Fruit fly (Drosophila melanogaster) whole organism, embryonic: ENCODE results near the gene COX7B.

ENCODE experiments used
- Blimp-1 ChIP-seq: fragments of 200-800 bp; sonication (Bioruptor generic); optimal IDR thresholded peaks from 3 replicates; lab custom pipeline; 2018; ENCODE audit warnings: missing biosample characterization, missing genetic modification characterization, mild to moderate bottlenecking, moderate library complexity, missing genetic modification reagents
- CG10431 ChIP-seq: fragments of 200-800 bp; sonication (Bioruptor generic); optimal IDR thresholded peaks from 3 replicates; lab custom pipeline; 2018; ENCODE audit warnings: missing biosample characterization, mild to moderate bottlenecking, missing genetic modification characterization
- CG12744 ChIP-seq: fragments of 200-800 bp; sonication (Bioruptor generic); optimal IDR thresholded peaks from 2 replicates; lab custom pipeline; 2016; ENCODE audit warnings: missing biosample characterization, missing genetic modification characterization
- CG12769 ChIP-seq: fragments of 200-800 bp; sonication (Bioruptor generic); optimal IDR thresholded peaks from 2 replicates; lab custom pipeline; 2019; ENCODE audit warnings: missing biosample characterization, mild to moderate bottlenecking, missing genetic modification characterization, moderate library complexity
- CG12942 ChIP-seq: fragments of 200-800 bp; sonication (Bioruptor generic); optimal IDR thresholded peaks from 3 replicates; lab custom pipeline; 2016; ENCODE audit warnings: missing biosample characterization, missing genetic modification characterization
- CG13894 ChIP-seq: fragments of 200-800 bp; sonication (Bioruptor generic); optimal IDR thresholded peaks from 3 replicates; lab custom pipeline; 2018; ENCODE audit warnings: missing biosample characterization, mild to moderate bottlenecking, missing genetic modification characterization, moderate library complexity
- CG14441 ChIP-seq: fragments of 200-800 bp; sonication (Bioruptor generic); IDR thresholded peaks from 2 replicates; pipeline ENCODE4 v1.3.6; 2022; ENCODE audit warnings: missing biosample characterization, missing genetic modification characterization
- CG15696 ChIP-seq: fragments of 200-800 bp; sonication (Bioruptor generic); optimal IDR thresholded peaks from 2 replicates; lab custom pipeline; 2019; ENCODE audit warnings: missing biosample characterization, mild to moderate bottlenecking, missing genetic modification characterization, moderate library complexity
- CG18476 ChIP-seq: fragments of 200-800 bp; sonication (Bioruptor generic); optimal IDR thresholded peaks from 2 replicates; lab custom pipeline; 2016; ENCODE audit warnings: missing biosample characterization, mild to moderate bottlenecking, missing genetic modification characterization
- CG2678 ChIP-seq: fragments of 200-800 bp; sonication (Bioruptor generic); optimal IDR thresholded peaks from 3 replicates; lab custom pipeline; 2019; ENCODE audit warnings: missing biosample characterization, mild to moderate bottlenecking, missing genetic modification characterization, moderate library complexity
- CG30431 ChIP-seq: fragments of 200-800 bp; sonication (Bioruptor generic); optimal IDR thresholded peaks from 2 replicates; lab custom pipeline; 2017; ENCODE audit warnings: missing biosample characterization, missing genetic modification characterization
- CG33213 ChIP-seq: fragments of 200-800 bp; sonication (Bioruptor generic); optimal IDR thresholded peaks from 3 replicates; lab custom pipeline; 2016; ENCODE audit warnings: missing biosample characterization, missing genetic modification characterization
- CG6654 ChIP-seq: fragments of 200-800 bp; sonication (Bioruptor generic); optimal IDR thresholded peaks from 2 replicates; lab custom pipeline; 2017; ENCODE audit warnings: missing biosample characterization, mild to moderate bottlenecking, missing genetic modification characterization
- CG6683 ChIP-seq: fragments of 200-800 bp; sonication (Bioruptor generic); optimal IDR thresholded peaks from 2 replicates; lab custom pipeline; 2017; ENCODE audit warnings: missing biosample characterization, mild to moderate bottlenecking, missing genetic modification characterization, missing genetic modification reagents
- CG6813 ChIP-seq: fragments of 200-800 bp; sonication (Bioruptor generic); optimal IDR thresholded peaks from 2 replicates; lab custom pipeline; 2017; ENCODE audit warnings: missing biosample characterization, missing genetic modification characterization, mild to moderate bottlenecking, moderate library complexity, missing genetic modification reagents
- CG7745 ChIP-seq: fragments of 200-800 bp; sonication (Bioruptor generic); optimal IDR thresholded peaks from 2 replicates; lab custom pipeline; 2018; ENCODE audit warnings: missing biosample characterization, mild to moderate bottlenecking, missing genetic modification characterization, moderate library complexity
- CG7963 ChIP-seq: fragments of 200-800 bp; sonication (Bioruptor generic); IDR thresholded peaks from 3 replicates; pipeline ENCODE4 v1.3.6; 2022; ENCODE audit warnings: missing biosample characterization, missing genetic modification characterization; ENCODE audit not compliant: partially characterized antibody
- Camta ChIP-seq: fragments of 200-800 bp; sonication (Bioruptor generic); optimal IDR thresholded peaks from 2 replicates; lab custom pipeline; 2016; ENCODE audit warnings: missing biosample characterization, missing genetic modification characterization
- Chrac-16 ChIP-seq: fragments of 200-800 bp; sonication (Bioruptor generic); optimal IDR thresholded peaks from 3 replicates; lab custom pipeline; 2016; ENCODE audit warnings: missing biosample characterization, missing genetic modification characterization
- CoRest ChIP-seq: fragments of 200-800 bp; sonication (Bioruptor generic); optimal IDR thresholded peaks from 3 replicates; lab custom pipeline; 2018; ENCODE audit warnings: missing biosample characterization, mild to moderate bottlenecking, missing genetic modification characterization, moderate library complexity
- Dek ChIP-seq: fragments of 200-800 bp; sonication (Bioruptor generic); optimal IDR thresholded peaks from 3 replicates; lab custom pipeline; 2019; ENCODE audit warnings: missing biosample characterization, mild to moderate bottlenecking, missing genetic modification characterization, moderate library complexity
- E2f2 ChIP-seq: fragments of 200-800 bp; sonication (Bioruptor generic); IDR thresholded peaks from 2 replicates; pipeline ENCODE4 v1.3.6; 2022; ENCODE audit warnings: missing biosample characterization, missing genetic modification characterization
- Eip74EF ChIP-seq, 2 experiments: fragments of 200-800 bp in 1 of 2; fragments of >200 bp in 1 of 2; sonication (Bioruptor generic) in 1 of 2; optimal IDR thresholded peaks; 2 replicates each; lab custom pipeline; 2017 to 2019; ENCODE audit warnings: missing biosample characterization in 2 of 2, missing genetic modification characterization in 2 of 2, mild to moderate bottlenecking in 1 of 2, moderate library complexity in 1 of 2
- Elba2 ChIP-seq: fragments of 200-800 bp; sonication (Bioruptor generic); optimal IDR thresholded peaks from 3 replicates; lab custom pipeline; 2016; ENCODE audit warnings: missing biosample characterization, missing genetic modification characterization
- Fer1 ChIP-seq: fragments of 200-800 bp; sonication (Bioruptor generic); optimal IDR thresholded peaks from 2 replicates; lab custom pipeline; 2017; ENCODE audit warnings: missing biosample characterization, mild to moderate bottlenecking, missing genetic modification characterization
- Hand ChIP-seq: fragments of 200-800 bp; sonication (Bioruptor generic); optimal IDR thresholded peaks from 2 replicates; lab custom pipeline; 2017; ENCODE audit warnings: mild to moderate bottlenecking, missing biosample characterization, missing genetic modification reagents, missing genetic modification characterization
- Nf-YC ChIP-seq: fragments of 200-800 bp; optimal IDR thresholded peaks from 3 replicates; lab custom pipeline; 2019; ENCODE audit warnings: missing biosample characterization, mild to moderate bottlenecking, missing genetic modification characterization, moderate library complexity
- Pdp1 ChIP-seq, 2 experiments: fragments of 200-800 bp; sonication (Bioruptor generic); optimal IDR thresholded peaks; 3 replicates each; lab custom pipeline; 2016; ENCODE audit warnings: missing biosample characterization in 2 of 2, missing genetic modification characterization in 2 of 2, mild to moderate bottlenecking in 1 of 2, moderate library complexity in 1 of 2
- abd-A ChIP-seq: fragments of 200-800 bp; sonication (Bioruptor generic); optimal IDR thresholded peaks from 3 replicates; lab custom pipeline; 2019; ENCODE audit warnings: missing biosample characterization, mild to moderate bottlenecking, missing genetic modification characterization, moderate library complexity
- cg ChIP-seq: fragments of 200-800 bp; sonication (Bioruptor generic); optimal IDR thresholded peaks from 3 replicates; lab custom pipeline; 2019; ENCODE audit warnings: missing biosample characterization, mild to moderate bottlenecking, missing genetic modification characterization, moderate library complexity
- chinmo ChIP-seq: fragments of 200-800 bp; sonication (Bioruptor generic); IDR thresholded peaks from 4 replicates; pipeline ENCODE4 v1.3.6; 2022; ENCODE audit warnings: missing biosample characterization, missing genetic modification characterization; ENCODE audit not compliant: partially characterized antibody
- dimm ChIP-seq: fragments of 200-800 bp; sonication (Bioruptor generic); IDR thresholded peaks from 2 replicates; pipeline ENCODE4 v1.3.6; 2022; ENCODE audit warnings: missing biosample characterization, missing genetic modification characterization
- eve ChIP-seq, 2 experiments: fragments of >200 bp; optimal IDR thresholded peaks; 2 replicates each; lab custom pipeline; 2017; ENCODE audit warnings: missing biosample characterization in 2 of 2, missing genetic modification characterization in 2 of 2
- grn ChIP-seq: fragments of 200-800 bp; sonication (Bioruptor generic); optimal IDR thresholded peaks from 3 replicates; lab custom pipeline; 2017; ENCODE audit warnings: missing biosample characterization, missing genetic modification characterization
- kah ChIP-seq: fragments of 200-800 bp; sonication (Bioruptor generic); optimal IDR thresholded peaks from 2 replicates; lab custom pipeline; 2018; ENCODE audit warnings: missing biosample characterization, mild to moderate bottlenecking, missing genetic modification characterization
- otp ChIP-seq: fragments of 200-800 bp; sonication (Bioruptor generic); IDR thresholded peaks from 3 replicates; pipeline ENCODE4, ENCODE4 v1.3.6; 2022; ENCODE audit warnings: missing biosample characterization, missing genetic modification characterization
- pho ChIP-seq: fragments of 200-800 bp; sonication (Bioruptor generic); optimal IDR thresholded peaks from 2 replicates; lab custom pipeline; 2016; ENCODE audit warnings: missing biosample characterization, missing genetic modification characterization
- ro ChIP-seq: fragments of 200-800 bp; sonication (Bioruptor generic); IDR thresholded peaks from 2 replicates; pipeline ENCODE4 v1.3.6; 2022; ENCODE audit warnings: missing biosample characterization, missing genetic modification characterization
- sd ChIP-seq: fragments of 200-800 bp; sonication (Bioruptor generic); optimal IDR thresholded peaks from 3 replicates; lab custom pipeline; 2018; ENCODE audit warnings: missing biosample characterization, mild to moderate bottlenecking, missing genetic modification characterization, moderate library complexity
- seq ChIP-seq: fragments of 200-800 bp; sonication (Bioruptor generic); IDR thresholded peaks from 2 replicates; pipeline ENCODE4 v1.3.6; 2022; ENCODE audit warnings: missing biosample characterization, missing genetic modification characterization
- sna ChIP-seq: fragments of 200-800 bp; sonication (Bioruptor generic); IDR thresholded peaks from 2 replicates; pipeline ENCODE4 v1.3.6; 2022; ENCODE audit warnings: missing biosample characterization, missing genetic modification characterization; ENCODE audit not compliant: partially characterized antibody
- stc ChIP-seq: fragments of 200-800 bp; sonication (Bioruptor generic); IDR thresholded peaks from 2 replicates; pipeline ENCODE4 v1.3.6; 2022; ENCODE audit warnings: missing biosample characterization, missing genetic modification characterization
- sug ChIP-seq: fragments of 200-800 bp; optimal IDR thresholded peaks from 2 replicates; lab custom pipeline; 2019; ENCODE audit warnings: missing biosample characterization, mild to moderate bottlenecking, missing genetic modification characterization, moderate library complexity
- tna ChIP-seq: fragments of 200-800 bp; sonication (Bioruptor generic); IDR thresholded peaks from 2 replicates; pipeline ENCODE4 v1.3.6; 2022; ENCODE audit warnings: missing biosample characterization, missing genetic modification characterization; ENCODE audit not compliant: partially characterized antibody
- vvl ChIP-seq: fragments of 200-800 bp; sonication (Bioruptor generic); IDR thresholded peaks from 2 replicates; pipeline ENCODE4 v1.3.6; 2022; ENCODE audit warnings: missing biosample characterization, missing genetic modification characterization

COX7B gene

DNA sequence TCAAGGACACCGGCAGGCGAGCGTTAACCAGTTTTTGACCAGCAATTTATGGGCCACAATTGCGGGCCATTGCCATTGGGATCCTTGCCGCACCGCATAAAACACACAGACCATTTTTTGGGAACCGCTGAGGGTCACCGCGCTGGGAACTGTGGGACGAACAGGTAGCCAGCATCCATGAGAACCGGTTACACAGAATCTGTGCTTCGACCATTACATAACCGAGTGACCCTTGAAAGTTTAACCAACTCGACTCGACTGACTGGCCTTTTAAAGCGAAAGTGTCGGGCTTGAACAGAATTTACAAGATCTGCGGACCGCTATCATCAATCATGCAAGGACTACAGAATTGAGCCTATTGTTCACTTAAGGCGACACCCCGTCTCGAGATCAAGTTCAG lies 32.9 kb upstream of the COX7B start:
- TF ChIP-seq Blimp-1 (GFP tag; lab: Kevin White, UChicago) (peak; percentile 70), ro (no peak), Pdp1 (GFP tag; optimal IDR thresholded peaks at IDR 0.05; lab: Kevin White, UChicago) (peak in 1 of 2 experiments; percentile 63)

DNA sequence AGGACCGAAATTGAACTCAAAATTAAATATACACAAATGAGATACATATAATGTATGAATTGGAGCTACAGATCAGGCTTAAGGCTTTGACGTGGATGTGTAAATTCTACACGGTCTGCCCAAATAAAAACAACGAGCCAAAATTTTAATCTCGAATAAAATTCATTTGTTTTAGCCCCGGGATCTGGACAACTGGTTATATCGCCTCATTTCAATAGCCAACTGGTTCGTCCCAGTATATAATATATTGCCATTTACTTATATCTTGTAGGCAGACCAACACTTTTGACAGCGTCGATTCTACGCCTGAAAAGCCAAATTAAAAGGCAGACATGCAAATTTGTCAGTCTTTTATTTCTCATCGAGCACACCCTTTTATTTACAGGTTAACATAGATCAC lies 32.2 kb upstream of the COX7B start:
- TF ChIP-seq CG13894 (tag; lab: Kevin White, UChicago) (peak; percentile 82), chinmo (GFP tag; lab: Robert Waterston, UW) (peak; percentile 68; the same call in 1 of the 4 replicates), CG2678 (no peak), eve (GFP tag; optimal IDR thresholded peaks at IDR 0.05; lab: Kevin White, UChicago) (no peak), CG6654 (GFP tag; lab: Kevin White, UChicago) (no peak), CoRest (tag; lab: Kevin White, UChicago) (no peak), CG12744 (GFP tag; lab: Kevin White, UChicago) (no peak), pho (GFP tag; lab: Kevin White, UChicago) (no peak), sna (no peak), abd-A (tag; lab: Kevin White, UChicago) (peak; percentile 67), CG10431 (GFP tag; lab: Kevin White, UChicago) (no peak), CG33213 (no peak), dimm (GFP tag; lab: Robert Waterston, UW) (no peak), CG14441 (GFP tag; lab: Robert Waterston, UW) (no peak), Fer1 (GFP tag; lab: Kevin White, UChicago) (no peak), seq (GFP tag; lab: Robert Waterston, UW) (no peak)

DNA sequence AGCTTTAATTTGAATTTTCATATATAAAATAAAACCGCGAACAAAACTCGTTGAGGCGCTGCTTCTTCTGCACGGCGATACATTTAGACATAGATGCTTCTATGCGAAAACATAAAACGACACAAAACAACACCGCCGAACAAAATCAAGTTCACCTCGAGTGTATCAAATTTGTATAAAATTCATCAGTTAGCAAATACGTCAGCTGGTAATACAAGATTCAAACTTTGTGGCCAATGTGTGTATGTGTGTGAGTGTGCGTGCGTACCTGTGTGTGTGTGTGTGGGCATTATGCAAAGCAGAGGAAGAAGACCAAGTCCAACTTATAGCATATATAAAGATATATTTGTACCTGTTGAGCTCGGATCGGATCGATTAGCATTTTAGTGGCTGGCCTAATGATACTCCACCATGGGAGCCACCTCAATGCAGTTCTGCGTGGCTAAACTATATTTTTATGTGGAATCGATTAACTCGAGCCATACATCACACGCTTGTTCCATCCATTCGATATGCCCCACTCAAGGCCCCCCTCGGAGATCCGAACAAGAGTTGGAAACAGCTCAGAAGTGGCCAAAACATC lies 30.8 kb upstream of the COX7B start:
- TF ChIP-seq cg (GFP tag; lab: Kevin White, UChicago), result peak; percentile 49
- TF ChIP-seq CG7745 (tag; lab: Kevin White, UChicago), result no peak
- TF ChIP-seq sug (tag; lab: Kevin White, UChicago), result peak; percentile 14
- no peak for TF ChIP-seq CG12942 (GFP tag; lab: Kevin White, UChicago)
- peak; percentile 79 for TF ChIP-seq abd-A (tag; lab: Kevin White, UChicago)
- no peak for TF ChIP-seq CG18476
- TF ChIP-seq CG7963, result no peak
- TF ChIP-seq CG15696, result no peak
- no peak for TF ChIP-seq Hand (GFP tag; lab: Kevin White, UChicago)
- TF ChIP-seq otp (GFP tag; lab: Robert Waterston, UW), result no peak
- TF ChIP-seq Nf-YC (tag; lab: Kevin White, UChicago), result no peak
- TF ChIP-seq CG6813 (GFP tag; lab: Kevin White, UChicago), result no peak
- peak; percentile 15 for TF ChIP-seq CG12769 (tag; lab: Kevin White, UChicago)
- peak; percentile 11; the same call in 1 of the 2 replicates for TF ChIP-seq vvl
- peak; percentile 42 for TF ChIP-seq sd (tag; lab: Kevin White, UChicago)
- TF ChIP-seq tna (GFP tag; lab: Robert Waterston, UW), result no peak
- no peak for TF ChIP-seq Eip74EF (GFP tag; optimal IDR thresholded peaks at IDR 0.05; lab: Kevin White, UChicago)
- TF ChIP-seq kah (GFP tag; lab: Kevin White, UChicago), result no peak
- no peak for TF ChIP-seq CG30431 (GFP tag; lab: Kevin White, UChicago)
- no peak for TF ChIP-seq Dek
- no peak for TF ChIP-seq stc (GFP tag; lab: Robert Waterston, UW)
- no peak for TF ChIP-seq CG6683
- no peak for TF ChIP-seq grn (GFP tag; lab: Kevin White, UChicago)
- peak; percentile 58 for TF ChIP-seq CG13894 (tag; lab: Kevin White, UChicago)
- TF ChIP-seq chinmo (GFP tag; lab: Robert Waterston, UW), result peak; percentile 87; the same call in 3 of the 4 replicates
- TF ChIP-seq Chrac-16 (GFP tag; lab: Kevin White, UChicago), result no peak
- TF ChIP-seq E2f2, result no peak
- TF ChIP-seq Elba2 (GFP tag; lab: Kevin White, UChicago), result no peak
- TF ChIP-seq Camta (GFP tag; lab: Kevin White, UChicago), result no peak
